Fruit fly (Drosophila melanogaster) whole organism, embryonic: Measurements from ENCODE around the gene CG6569.

ENCODE experiments used
- Awh ChIP-seq: fragments of 200-800 bp; sonication (Bioruptor generic); IDR thresholded peaks from 2 replicates; pipeline ENCODE4, ENCODE4 v1.3.6; 2022; ENCODE audit warnings: missing biosample characterization, missing genetic modification characterization
- B-H1 ChIP-seq: fragments of 200-800 bp; sonication (Bioruptor generic); IDR thresholded peaks from 3 replicates; pipeline ENCODE4 v1.3.6; 2022; ENCODE audit warnings: missing biosample characterization, missing genetic modification characterization
- B-H2 ChIP-seq: fragments of 200-800 bp; sonication (Bioruptor generic); optimal IDR thresholded peaks from 2 replicates; lab custom pipeline; 2018; ENCODE audit warnings: missing biosample characterization, mild to moderate bottlenecking, missing genetic modification characterization
- Blimp-1 ChIP-seq: fragments of 200-800 bp; sonication (Bioruptor generic); optimal IDR thresholded peaks from 3 replicates; lab custom pipeline; 2018; ENCODE audit warnings: missing biosample characterization, missing genetic modification characterization, mild to moderate bottlenecking, moderate library complexity, missing genetic modification reagents
- CG10979 ChIP-seq: fragments of 200-800 bp; sonication (Bioruptor generic); optimal IDR thresholded peaks from 2 replicates; lab custom pipeline; 2018; ENCODE audit warnings: missing biosample characterization, mild to moderate bottlenecking, missing genetic modification characterization, moderate library complexity
- CG12155 ChIP-seq: fragments of 200-800 bp; sonication (Bioruptor generic); optimal IDR thresholded peaks from 3 replicates; lab custom pipeline; 2016; ENCODE audit warnings: missing biosample characterization, missing genetic modification characterization
- CG12299 ChIP-seq: fragments of 200-800 bp; sonication (Bioruptor generic); optimal IDR thresholded peaks from 2 replicates; lab custom pipeline; 2018; ENCODE audit warnings: missing biosample characterization, mild to moderate bottlenecking, missing genetic modification characterization
- CG16863 ChIP-seq: fragments of 200-800 bp; sonication (Bioruptor generic); optimal IDR thresholded peaks from 3 replicates; lab custom pipeline; 2016; ENCODE audit warnings: missing biosample characterization, missing genetic modification characterization
- CG17829 ChIP-seq: fragments of 200-800 bp; optimal IDR thresholded peaks from 2 replicates; lab custom pipeline; 2019; ENCODE audit warnings: missing biosample characterization, mild to moderate bottlenecking, missing genetic modification characterization, moderate library complexity
- CG1832 ChIP-seq: fragments of 200-800 bp; sonication (Bioruptor generic); optimal IDR thresholded peaks from 2 replicates; lab custom pipeline; 2017; ENCODE audit warnings: missing biosample characterization, mild to moderate bottlenecking, missing genetic modification characterization, inconsistent platforms
- CG18599 ChIP-seq: fragments of 200-800 bp; sonication (Bioruptor generic); optimal IDR thresholded peaks from 3 replicates; lab custom pipeline; 2017; ENCODE audit warnings: missing biosample characterization, missing genetic modification characterization, mild to moderate bottlenecking, moderate library complexity, missing genetic modification reagents
- CG2678 ChIP-seq: fragments of 200-800 bp; sonication (Bioruptor generic); optimal IDR thresholded peaks from 3 replicates; lab custom pipeline; 2019; ENCODE audit warnings: missing biosample characterization, mild to moderate bottlenecking, missing genetic modification characterization, moderate library complexity
- CG4707 ChIP-seq: fragments of 200-800 bp; sonication (Bioruptor generic); optimal IDR thresholded peaks from 2 replicates; lab custom pipeline; 2018; ENCODE audit warnings: missing biosample characterization, mild to moderate bottlenecking, missing genetic modification characterization, moderate library complexity
- CG6175 ChIP-seq: fragments of 200-800 bp; sonication (Bioruptor generic); IDR thresholded peaks from 3 replicates; pipeline ENCODE4 v1.3.6; 2022; ENCODE audit warnings: missing biosample characterization, missing genetic modification characterization
- CG6689 ChIP-seq: fragments of 200-800 bp; sonication (Bioruptor generic); IDR thresholded peaks from 2 replicates; pipeline ENCODE4 v1.3.6; 2022; ENCODE audit warnings: missing biosample characterization, missing genetic modification characterization
- CHES-1-like ChIP-seq: fragments of 200-800 bp; sonication (Bioruptor generic); optimal IDR thresholded peaks from 2 replicates; lab custom pipeline; 2016; ENCODE audit warnings: missing biosample characterization, missing genetic modification characterization
- HLH3B ChIP-seq: fragments of 200-800 bp; sonication (Bioruptor generic); IDR thresholded peaks from 2 replicates; pipeline ENCODE4 v1.3.6; 2022; ENCODE audit warnings: missing biosample characterization, missing genetic modification characterization
- Rx ChIP-seq: fragments of 200-800 bp; sonication (Bioruptor generic); IDR thresholded peaks from 2 replicates; pipeline ENCODE4 v1.3.6; 2022; ENCODE audit warnings: missing biosample characterization, missing genetic modification characterization
- Six4 ChIP-seq: fragments of 200-800 bp; sonication (Bioruptor generic); optimal IDR thresholded peaks from 2 replicates; lab custom pipeline; 2016; ENCODE audit warnings: missing biosample characterization, missing genetic modification characterization
- Ssrp ChIP-seq: fragments of 200-800 bp; sonication (Bioruptor generic); optimal IDR thresholded peaks from 2 replicates; lab custom pipeline; 2018; ENCODE audit warnings: missing biosample characterization, mild to moderate bottlenecking, missing genetic modification characterization, moderate library complexity
- Trl ChIP-seq, 3 experiments: fragments of >200 bp in 2 of 3; fragments of 200-800 bp in 1 of 3; sonication (Bioruptor generic) in 1 of 3; optimal IDR thresholded peaks; 2 replicates in 1 of 3; 3 replicates in 2 of 3; lab custom pipeline; 2016 to 2017; ENCODE audit warnings: missing biosample characterization in 1 of 3, missing genetic modification characterization in 1 of 3
- Vsx1 ChIP-seq: fragments of 200-800 bp; sonication (Bioruptor generic); optimal IDR thresholded peaks from 2 replicates; lab custom pipeline; 2017; ENCODE audit warnings: missing biosample characterization, mild to moderate bottlenecking, missing genetic modification characterization, missing genetic modification reagents
- Xrp1 ChIP-seq: fragments of 200-800 bp; sonication (Bioruptor generic); IDR thresholded peaks from 2 replicates; pipeline ENCODE4 v1.3.6; 2022; ENCODE audit warnings: missing biosample characterization, missing genetic modification characterization
- az2 ChIP-seq: fragments of 200-800 bp; sonication (Bioruptor generic); optimal IDR thresholded peaks from 3 replicates; lab custom pipeline; 2016; ENCODE audit warnings: missing biosample characterization, missing genetic modification characterization
- bsh ChIP-seq, 2 experiments: fragments of 200-800 bp; sonication (Bioruptor generic); optimal IDR thresholded peaks; 2 replicates each; lab custom pipeline; 2017 to 2018; ENCODE audit warnings: mild to moderate bottlenecking in 2 of 2, missing biosample characterization in 2 of 2, missing genetic modification characterization in 2 of 2, moderate library complexity in 1 of 2
- caup ChIP-seq: fragments of 200-800 bp; sonication (Bioruptor generic); optimal IDR thresholded peaks from 3 replicates; lab custom pipeline; 2017; ENCODE audit warnings: missing biosample characterization, mild to moderate bottlenecking, missing genetic modification characterization, moderate library complexity; ENCODE audit not compliant: severe bottlenecking
- dm ChIP-seq: fragments of 200-800 bp; sonication (Bioruptor generic); optimal IDR thresholded peaks from 3 replicates; lab custom pipeline; 2016; ENCODE audit warnings: missing biosample characterization, missing genetic modification characterization
- dpn ChIP-seq, 2 experiments: fragments of 200-800 bp; sonication (Bioruptor generic); optimal IDR thresholded peaks; 3 replicates each; lab custom pipeline; 2016; ENCODE audit warnings: missing biosample characterization in 2 of 2, missing genetic modification characterization in 2 of 2
- ems ChIP-seq: fragments of 200-800 bp; sonication (Bioruptor generic); optimal IDR thresholded peaks from 3 replicates; lab custom pipeline; 2016; ENCODE audit warnings: missing biosample characterization, missing genetic modification characterization
- ewg ChIP-seq: fragments of 200-800 bp; sonication (Bioruptor generic); optimal IDR thresholded peaks from 3 replicates; lab custom pipeline; 2017; ENCODE audit warnings: mild to moderate bottlenecking, missing biosample characterization, missing genetic modification reagents, missing genetic modification characterization
- fd64A ChIP-seq: fragments of 200-800 bp; sonication (Bioruptor generic); optimal IDR thresholded peaks from 3 replicates; lab custom pipeline; 2018; ENCODE audit warnings: missing biosample characterization, mild to moderate bottlenecking, missing genetic modification characterization
- gce ChIP-seq: fragments of 200-800 bp; sonication (Bioruptor generic); IDR thresholded peaks from 3 replicates; pipeline ENCODE4 v1.3.6; 2022; ENCODE audit warnings: missing biosample characterization, missing genetic modification characterization
- jigr1 ChIP-seq: fragments of 200-800 bp; sonication (Bioruptor generic); IDR thresholded peaks from 3 replicates; pipeline ENCODE4 v1.3.6; 2022; ENCODE audit warnings: missing biosample characterization, missing genetic modification characterization
- ken ChIP-seq: fragments of 200-800 bp; sonication (Bioruptor generic); IDR thresholded peaks from 3 replicates; pipeline ENCODE4 v1.3.6; 2022; ENCODE audit warnings: missing biosample characterization, missing genetic modification characterization
- klu ChIP-seq: fragments of 200-800 bp; sonication (Bioruptor generic); IDR thresholded peaks from 2 replicates; pipeline ENCODE4 v1.3.6; 2022; ENCODE audit warnings: missing biosample characterization, missing genetic modification characterization
- lab ChIP-seq: fragments of 200-800 bp; sonication (Bioruptor generic); optimal IDR thresholded peaks from 3 replicates; lab custom pipeline; 2017; ENCODE audit warnings: missing biosample characterization, missing genetic modification characterization, mild to moderate bottlenecking, moderate library complexity, missing genetic modification reagents
- mam ChIP-seq: fragments of 200-800 bp; sonication (Bioruptor generic); optimal IDR thresholded peaks from 3 replicates; lab custom pipeline; 2016; ENCODE audit warnings: missing biosample characterization, missing genetic modification characterization
- odd ChIP-seq: fragments of 200-800 bp; sonication (Bioruptor generic); optimal IDR thresholded peaks from 2 replicates; lab custom pipeline; 2017; ENCODE audit warnings: missing biosample characterization, mild to moderate bottlenecking, missing genetic modification characterization
- phol ChIP-seq: fragments of 200-800 bp; sonication (Bioruptor generic); optimal IDR thresholded peaks from 3 replicates; lab custom pipeline; 2018; ENCODE audit warnings: missing biosample characterization, mild to moderate bottlenecking, missing genetic modification characterization, moderate library complexity
- pum ChIP-seq: fragments of 200-800 bp; sonication (Bioruptor generic); optimal IDR thresholded peaks from 2 replicates; lab custom pipeline; 2016; ENCODE audit warnings: missing biosample characterization, missing genetic modification characterization
- row ChIP-seq: fragments of 200-800 bp; sonication (Bioruptor generic); IDR thresholded peaks from 3 replicates; pipeline ENCODE4 v1.3.6; 2022; ENCODE audit warnings: missing biosample characterization, missing genetic modification characterization
- sima ChIP-seq: fragments of 200-800 bp; sonication (Bioruptor generic); optimal IDR thresholded peaks from 2 replicates; lab custom pipeline; 2016; ENCODE audit warnings: missing biosample characterization, missing genetic modification characterization
- slbo ChIP-seq: fragments of 200-800 bp; sonication (Bioruptor generic); IDR thresholded peaks from 2 replicates; pipeline ENCODE4 v1.3.6; 2022; ENCODE audit warnings: missing biosample characterization, missing genetic modification characterization
- slou ChIP-seq: fragments of 200-800 bp; sonication (Bioruptor generic); optimal IDR thresholded peaks from 3 replicates; lab custom pipeline; 2016; ENCODE audit warnings: missing biosample characterization, missing genetic modification characterization
- sob ChIP-seq: fragments of 200-800 bp; sonication (Bioruptor generic); IDR thresholded peaks from 2 replicates; pipeline ENCODE4 v1.3.6; 2022; ENCODE audit warnings: missing biosample characterization, missing genetic modification characterization
- stwl ChIP-seq: fragments of 200-800 bp; sonication (Bioruptor generic); optimal IDR thresholded peaks from 3 replicates; lab custom pipeline; 2018; ENCODE audit warnings: missing biosample characterization, mild to moderate bottlenecking, missing genetic modification characterization, moderate library complexity
- tio ChIP-seq: fragments of 200-800 bp; sonication (Bioruptor generic); optimal IDR thresholded peaks from 2 replicates; lab custom pipeline; 2017; ENCODE audit warnings: missing biosample characterization, missing genetic modification characterization, inconsistent platforms
- tx ChIP-seq: fragments of 200-800 bp; sonication (Bioruptor generic); optimal IDR thresholded peaks from 2 replicates; lab custom pipeline; 2016; ENCODE audit warnings: missing biosample characterization, missing genetic modification characterization
- zen ChIP-seq: fragments of 200-800 bp; sonication (Bioruptor generic); optimal IDR thresholded peaks from 3 replicates; lab custom pipeline; 2018; ENCODE audit warnings: missing biosample characterization, mild to moderate bottlenecking, missing genetic modification characterization, moderate library complexity

Gene CG6569

dm6 chr3R:21849988-21850460, 17.7 kb downstream of the CG6569 start (continued):
- TF ChIP-seq lab (GFP tag; lab: Kevin White, UChicago) (peak; percentile 38), HLH3B (GFP tag; lab: Robert Waterston, UW) (peak; percentile 15; the same call in 1 of the 2 replicates), CG6689 (GFP tag; lab: Robert Waterston, UW) (peak; percentile 36; the same call in 1 of the 2 replicates), tx (GFP tag; lab: Kevin White, UChicago) (peak; percentile 37), phol (tag; lab: Kevin White, UChicago) (peak; percentile 43), odd (peak; percentile 7), row (GFP tag; lab: Robert Waterston, UW) (peak; percentile 74), Six4 (GFP tag; lab: Kevin White, UChicago) (peak; percentile 14), jigr1 (0 out of 3 replicates have a peak, but pooled peaks have one; percentile 36), az2 (peak; percentile 42), ken (GFP tag; lab: Robert Waterston, UW) (peak; percentile 64; the same call in 1 of the 3 replicates), sob (GFP tag; lab: Robert Waterston, UW) (peak; percentile 53; the same call in 1 of the 2 replicates), CG6175 (peak; percentile 49; the same call in 1 of the 3 replicates), ewg (peak; percentile 25), CHES-1-like (GFP tag; lab: Kevin White, UChicago) (peak; percentile 62), klu (no peak), mam (GFP tag; lab: Kevin White, UChicago) (peak; percentile 20), slbo (peak; percentile 49), CG12299 (tag; lab: Kevin White, UChicago) (no peak), CG17829 (tag; lab: Kevin White, UChicago) (peak; percentile 22), CG10979 (peak; percentile 41), fd64A (GFP tag; lab: Kevin White, UChicago) (peak; percentile 22), pum (peak; percentile 55), tio (GFP tag; lab: Kevin White, UChicago) (peak; percentile 27), bsh (GFP tag; optimal IDR thresholded peaks at IDR 0.05; lab: Kevin White, UChicago) (peak in 1 of 2 experiments; percentile 67), CG1832 (GFP tag; lab: Kevin White, UChicago) (no peak), CG2678 (tag; lab: Kevin White, UChicago) (peak; percentile 45), CG16863 (GFP tag; lab: Kevin White, UChicago) (peak; percentile 60), slou (GFP tag; lab: Kevin White, UChicago) (no peak), Blimp-1 (peak; percentile 61), ems (GFP tag; lab: Kevin White, UChicago) (peak; percentile 13), B-H2 (GFP tag; lab: Kevin White, UChicago) (no peak), Trl (optimal IDR thresholded peaks at IDR 0.05; lab: Kevin White, UChicago) (no peak), Trl (GFP tag; optimal IDR thresholded peaks at IDR 0.05; lab: Kevin White, UChicago) (peak; percentile 3), dm (GFP tag; lab: Kevin White, UChicago) (no peak), stwl (tag; lab: Kevin White, UChicago) (no peak), CG4707 (peak; percentile 7), Awh (GFP tag; lab: Robert Waterston, UW) (peak; percentile 49; the same call in 1 of the 2 replicates), dpn (GFP tag; optimal IDR thresholded peaks at IDR 0.05; lab: Kevin White, UChicago) (peak; percentile 36 to 62), zen (peak; percentile 23), Rx (0 out of 2 replicates have a peak, but pooled peaks have one; percentile 3), CG18599 (GFP tag; lab: Kevin White, UChicago) (peak; percentile 17), Vsx1 (GFP tag; lab: Kevin White, UChicago) (no peak), caup (GFP tag; lab: Kevin White, UChicago) (no peak), CG12155 (GFP tag; lab: Kevin White, UChicago) (peak; percentile 46), gce (GFP tag; lab: Robert Waterston, UW) (no peak), sima (GFP tag; lab: Kevin White, UChicago) (no peak), Ssrp (tag; lab: Kevin White, UChicago) (peak; percentile 64), B-H1 (GFP tag; lab: Robert Waterston, UW) (peak; percentile 16; the same call in 1 of the 3 replicates), Xrp1 (GFP tag; lab: Robert Waterston, UW) (peak; percentile 72)
